Worm (Caenorhabditis elegans): ENCODE results near the gene ZK938.12.
"Not testable (repeated sequence)": the region's sequence is repeated elsewhere in the genome, so short reads cannot be mapped to it uniquely, and the experiment has no call there.

The ZK938.12 gene

DNA sequence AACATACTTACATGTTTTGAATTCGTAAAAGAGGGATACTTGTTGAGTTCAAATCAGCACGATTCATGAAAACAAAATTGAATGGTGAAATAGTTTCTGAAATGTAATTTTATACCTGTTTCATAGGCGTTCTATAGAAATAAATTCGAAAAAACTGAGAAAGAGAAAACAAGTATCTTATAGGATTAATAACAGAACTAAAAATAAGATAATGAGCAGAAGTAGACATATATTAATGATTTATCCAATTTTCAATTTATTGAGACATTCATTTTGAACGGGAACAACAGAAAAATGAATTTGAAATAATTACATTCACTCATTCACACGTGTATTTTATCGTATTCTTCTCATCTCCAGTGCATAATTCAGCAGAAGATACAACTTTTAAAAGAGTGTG lies 26.7 kb downstream of the ZK938.12 start, which contains the start of gene chil-6:
Gene chil-6 (minus strand): TSS at position 101 of the 400 bp plus-strand sequence.
- TF ChIP-seq lin-32 (GFP tag; optimal IDR thresholded peaks at IDR 0.05) (no peak), ceh-83 (GFP tag; optimal IDR thresholded peaks at IDR 0.05) (no peak), flh-1 (GFP tag; optimal IDR thresholded peaks at IDR 0.05) (no peak), ces-1 (GFP tag; optimal IDR thresholded peaks at IDR 0.05) (no peak), unc-62 (GFP tag; optimal IDR thresholded peaks at IDR 0.05) (no peak), zip-8 (tag; optimal IDR thresholded peaks at IDR 0.05) (no peak), sem-2 (GFP tag; optimal IDR thresholded peaks at IDR 0.05) (no peak), cnd-1 (tag; optimal IDR thresholded peaks at IDR 0.05) (no peak), nhr-28 (tag; optimal IDR thresholded peaks at IDR 0.05) (no peak), unc-39 (tag; optimal IDR thresholded peaks at IDR 0.05) (no peak), blmp-1 (tag; optimal IDR thresholded peaks at IDR 0.05) (no peak), pha-4 (tag; optimal IDR thresholded peaks at IDR 0.05) (no peak), nhr-12 (tag; optimal IDR thresholded peaks at IDR 0.05) (no peak), nhr-76 (tag; optimal IDR thresholded peaks at IDR 0.05) (no peak), unc-120 (tag; optimal IDR thresholded peaks at IDR 0.05; ENCODE audit: poor library complexity, severe bottlenecking) (no peak), drap-1 (GFP tag; optimal IDR thresholded peaks at IDR 0.05) (no peak), elt-1 (tag; optimal IDR thresholded peaks at IDR 0.05; ENCODE audit: borderline replicate concordance, insufficient read depth) (no peak)

- no peak for TF ChIP-seq ztf-11 (tag; optimal IDR thresholded peaks at IDR 0.05)
- TF ChIP-seq lin-32 (GFP tag; optimal IDR thresholded peaks at IDR 0.05), result no peak
- TF ChIP-seq nhr-2 (tag; optimal IDR thresholded peaks at IDR 0.05), result no peak
- no peak for TF ChIP-seq ceh-43 (GFP tag; optimal IDR thresholded peaks at IDR 0.05)
- TF ChIP-seq blmp-1 (tag; optimal IDR thresholded peaks at IDR 0.05), result no peak
- TF ChIP-seq nhr-76 (tag; optimal IDR thresholded peaks at IDR 0.05), result no peak
- no peak for TF ChIP-seq lin-13 (tag; optimal IDR thresholded peaks at IDR 0.05)
- no peak for TF ChIP-seq elt-3 (tag; optimal IDR thresholded peaks at IDR 0.05)
- TF ChIP-seq drap-1 (GFP tag; optimal IDR thresholded peaks at IDR 0.05), result no peak
- TF ChIP-seq nhr-12 (tag; optimal IDR thresholded peaks at IDR 0.05), result no peak
- no peak for TF ChIP-seq cnd-1 (tag; optimal IDR thresholded peaks at IDR 0.05)
- no peak for TF ChIP-seq unc-39 (tag; optimal IDR thresholded peaks at IDR 0.05)
- no peak for TF ChIP-seq sem-2 (GFP tag; optimal IDR thresholded peaks at IDR 0.05)
- TF ChIP-seq M03D4.4 (tag; optimal IDR thresholded peaks at IDR 0.05), result no peak
- TF ChIP-seq ceh-39 (tag; optimal IDR thresholded peaks at IDR 0.05), result no peak
- no peak for TF ChIP-seq nhr-237 (tag; optimal IDR thresholded peaks at IDR 0.05)
- TF ChIP-seq mep-1 (tag; optimal IDR thresholded peaks at IDR 0.05), result no peak
- no peak for TF ChIP-seq mls-2 (tag; optimal IDR thresholded peaks at IDR 0.05)
- TF ChIP-seq flh-1 (GFP tag; optimal IDR thresholded peaks at IDR 0.05), result no peak
- no peak for TF ChIP-seq nhr-28 (tag; optimal IDR thresholded peaks at IDR 0.05)
Observed at ce11 chrII:9859575-9859974, 28.4 kb downstream of the ZK938.12 start, which contains the start of gene chil-5. Gene chil-5, minus strand, starts transcription at chrII:9859675.

DNA sequence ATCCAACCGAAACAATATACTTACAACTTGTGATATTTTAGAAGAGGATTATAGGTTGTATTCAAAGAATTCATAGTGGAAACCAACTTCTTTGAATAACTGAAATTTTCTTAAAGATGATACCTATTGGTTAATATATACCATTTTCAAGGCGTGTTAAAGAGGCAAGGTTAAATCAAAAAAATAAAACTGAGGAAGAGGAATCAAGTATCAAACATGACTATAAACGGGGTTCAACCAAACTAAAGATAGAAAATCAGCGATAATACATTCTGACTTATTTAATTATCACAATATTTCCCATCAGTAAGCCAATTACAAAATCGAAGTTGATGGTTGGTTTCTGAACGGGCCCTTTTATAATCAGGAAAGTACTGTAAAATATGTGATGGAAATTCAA lies 30.3 kb downstream of the ZK938.12 start, which contains the start of gene chil-3:
Gene chil-3 (minus strand): TSS at position 101 of the 400 bp plus-strand sequence.
- no peak for TF ChIP-seq unc-120 (tag; optimal IDR thresholded peaks at IDR 0.05; ENCODE audit: poor library complexity, severe bottlenecking)
- no peak for TF ChIP-seq ztf-11 (tag; optimal IDR thresholded peaks at IDR 0.05)
- no peak for TF ChIP-seq lin-32 (GFP tag; optimal IDR thresholded peaks at IDR 0.05)
- no peak for TF ChIP-seq lin-13 (tag; optimal IDR thresholded peaks at IDR 0.05)
- no peak for TF ChIP-seq drap-1 (GFP tag; optimal IDR thresholded peaks at IDR 0.05)
- TF ChIP-seq ceh-39 (tag; optimal IDR thresholded peaks at IDR 0.05), result no peak

- TF ChIP-seq lin-32 (GFP tag; optimal IDR thresholded peaks at IDR 0.05) (no peak), flh-1 (GFP tag; optimal IDR thresholded peaks at IDR 0.05) (no peak), ceh-43 (GFP tag; optimal IDR thresholded peaks at IDR 0.05) (no peak), unc-62 (GFP tag; optimal IDR thresholded peaks at IDR 0.05) (no peak), lin-13 (tag; optimal IDR thresholded peaks at IDR 0.05) (no peak), drap-1 (GFP tag; optimal IDR thresholded peaks at IDR 0.05) (no peak), unc-39 (tag; optimal IDR thresholded peaks at IDR 0.05) (no peak), snpc-4 (tag; optimal IDR thresholded peaks at IDR 0.05) (no peak), tbx-8 (GFP tag; optimal IDR thresholded peaks at IDR 0.05) (no peak), pha-4 (tag; optimal IDR thresholded peaks at IDR 0.05) (no peak), M03D4.4 (tag; optimal IDR thresholded peaks at IDR 0.05) (no peak), ham-2 (GFP tag; optimal IDR thresholded peaks at IDR 0.05) (no peak), nhr-237 (tag; optimal IDR thresholded peaks at IDR 0.05) (no peak), mab-5 (tag; optimal IDR thresholded peaks at IDR 0.05) (no peak)
Observed at ce11 chrII:9862147-9862546, 31.0 kb downstream of the ZK938.12 start, which contains the start of gene C08H9.18. Gene C08H9.18, minus strand, starts transcription at chrII:9862247.

- TF ChIP-seq tbx-8 (GFP tag; optimal IDR thresholded peaks at IDR 0.05); lin-32 (GFP tag; optimal IDR thresholded peaks at IDR 0.05); nhr-28 (tag; optimal IDR thresholded peaks at IDR 0.05): not testable (repeated sequence)
Observed at ce11 chrII:9866378-9866777, 35.2 kb downstream of the ZK938.12 start, which contains the start of gene chil-1. Gene chil-1, minus strand, starts transcription at chrII:9866478.

All from whole organism, mixed stage, embryonic.